Fruit fly (Drosophila melanogaster) whole organism, adult: ENCODE results near the gene CG14646.

Source experiments
- CG11617 ChIP-seq: fragments of 200-800 bp; sonication (Bioruptor generic); optimal IDR thresholded peaks from 2 replicates; lab custom pipeline; 2017; ENCODE audit warnings: mild to moderate bottlenecking, missing biosample characterization, missing genetic modification reagents, missing genetic modification characterization
- CG12768 ChIP-seq: fragments of 200-800 bp; sonication (Bioruptor generic); optimal IDR thresholded peaks from 2 replicates; lab custom pipeline; 2017; ENCODE audit warnings: missing biosample characterization, missing genetic modification characterization, mild to moderate bottlenecking, moderate library complexity, missing genetic modification reagents
- CG14711 ChIP-seq: fragments of 200-800 bp; sonication (Bioruptor generic); optimal IDR thresholded peaks from 2 replicates; lab custom pipeline; 2018; ENCODE audit warnings: missing biosample characterization, mild to moderate bottlenecking, missing genetic modification characterization, moderate library complexity
- CG1620 ChIP-seq: fragments of 200-800 bp; sonication (Bioruptor generic); optimal IDR thresholded peaks from 2 replicates; lab custom pipeline; 2016; ENCODE audit warnings: missing biosample characterization, missing genetic modification characterization
- CG33017 ChIP-seq: fragments of 200-800 bp; sonication (Bioruptor generic); optimal IDR thresholded peaks from 2 replicates; lab custom pipeline; 2018; ENCODE audit warnings: missing biosample characterization, mild to moderate bottlenecking, missing genetic modification characterization, moderate library complexity
- CG5204 ChIP-seq: fragments of 200-800 bp; sonication (Bioruptor generic); optimal IDR thresholded peaks from 2 replicates; lab custom pipeline; 2016; ENCODE audit warnings: missing biosample characterization, missing genetic modification characterization
- CG7045 ChIP-seq: fragments of 200-800 bp; sonication (Bioruptor generic); optimal IDR thresholded peaks from 2 replicates; lab custom pipeline; 2017; ENCODE audit warnings: missing biosample characterization, mild to moderate bottlenecking, missing genetic modification characterization
- CG7101 ChIP-seq: fragments of 200-800 bp; sonication (Bioruptor generic); optimal IDR thresholded peaks from 2 replicates; lab custom pipeline; 2018; ENCODE audit warnings: missing biosample characterization, mild to moderate bottlenecking, missing genetic modification characterization, moderate library complexity
- Clk ChIP-seq: fragments of 200-800 bp; sonication (Bioruptor generic); optimal IDR thresholded peaks from 2 replicates; lab custom pipeline; 2017; ENCODE audit warnings: missing biosample characterization, missing genetic modification characterization
- Crg-1 ChIP-seq: fragments of 200-800 bp; sonication (Bioruptor generic); optimal IDR thresholded peaks from 2 replicates; lab custom pipeline; 2016; ENCODE audit warnings: missing biosample characterization, missing genetic modification characterization
- Hr96 ChIP-seq: fragments of 200-800 bp; sonication (Bioruptor generic); optimal IDR thresholded peaks from 2 replicates; lab custom pipeline; 2016; ENCODE audit warnings: missing biosample characterization, missing genetic modification characterization
- Mnt ChIP-seq: fragments of 200-800 bp; sonication (Bioruptor generic); optimal IDR thresholded peaks from 2 replicates; lab custom pipeline; 2016; ENCODE audit warnings: missing biosample characterization, mild to moderate bottlenecking, missing genetic modification characterization
- bab1 ChIP-seq: fragments of 200-800 bp; sonication (Bioruptor generic); optimal IDR thresholded peaks from 3 replicates; lab custom pipeline; 2019; ENCODE audit warnings: missing biosample characterization, mild to moderate bottlenecking, missing genetic modification characterization, moderate library complexity
- cic ChIP-seq: fragments of 200-800 bp; sonication (Bioruptor generic); optimal IDR thresholded peaks from 2 replicates; lab custom pipeline; 2017; ENCODE audit warnings: missing biosample characterization, mild to moderate bottlenecking, missing genetic modification characterization, moderate library complexity
- cnc ChIP-seq, 2 experiments: fragments of >200 bp; optimal IDR thresholded peaks; 2 replicates each; lab custom pipeline; 2017
- kay ChIP-seq: fragments of 200-800 bp; sonication (Bioruptor generic); peaks from one replicate; lab custom pipeline; 2016; ENCODE audit warnings: missing biosample characterization, missing genetic modification characterization, borderline replicate concordance
- ovo ChIP-seq: fragments of 200-800 bp; sonication (Bioruptor generic); optimal IDR thresholded peaks from 2 replicates; lab custom pipeline; 2016; ENCODE audit warnings: missing biosample characterization, missing genetic modification characterization
- pad ChIP-seq: fragments of 200-800 bp; sonication (Bioruptor generic); optimal IDR thresholded peaks from 3 replicates; lab custom pipeline; 2017; ENCODE audit warnings: missing biosample characterization, missing genetic modification characterization, mild to moderate bottlenecking, moderate library complexity, missing genetic modification reagents
- tj ChIP-seq: fragments of 200-800 bp; sonication (Bioruptor generic); optimal IDR thresholded peaks from 3 replicates; lab custom pipeline; 2017; ENCODE audit warnings: missing biosample characterization, mild to moderate bottlenecking, missing genetic modification characterization, moderate library complexity
- toe ChIP-seq: fragments of 200-800 bp; sonication (Bioruptor generic); optimal IDR thresholded peaks from 2 replicates; lab custom pipeline; 2016; ENCODE audit warnings: missing biosample characterization, missing genetic modification characterization

CG14646 gene

DNA sequence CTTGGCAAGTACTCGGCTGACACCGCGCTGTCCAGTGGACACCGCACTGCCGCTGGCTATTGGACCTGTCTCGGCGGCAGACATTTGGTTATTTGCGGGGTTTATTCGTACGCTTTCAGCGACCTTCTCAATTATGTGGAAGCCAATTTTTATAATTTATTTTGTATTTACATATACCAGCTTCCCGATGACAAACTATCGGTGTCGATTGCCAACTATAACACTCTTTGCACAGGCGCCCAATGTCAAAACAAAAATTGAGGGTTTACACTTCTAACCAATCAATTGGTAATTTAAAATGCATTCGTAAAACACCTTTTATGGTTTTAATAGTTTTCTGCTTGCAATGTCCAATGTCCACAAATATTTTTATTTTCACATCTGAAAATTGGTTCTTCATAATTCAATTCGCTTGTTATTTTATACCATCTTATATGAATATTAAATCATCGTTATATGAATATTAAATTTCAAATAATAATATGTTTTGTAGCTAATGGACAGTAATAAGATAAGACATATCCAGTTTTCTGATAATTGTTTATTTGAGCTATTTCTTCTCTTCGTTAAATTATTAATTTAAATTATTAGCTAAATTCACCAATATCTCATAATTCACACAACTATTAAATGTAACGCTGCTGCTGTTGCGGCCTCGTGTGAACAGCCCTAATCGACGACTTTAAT is 9.8 kb downstream of the CG14646 start:
- TF ChIP-seq bab1 (GFP tag; lab: Kevin White, UChicago) (no peak), Clk (GFP tag; lab: Kevin White, UChicago) (no peak), toe (GFP tag; lab: Kevin White, UChicago) (peak; percentile 46), CG1620 (GFP tag; lab: Kevin White, UChicago) (no peak), CG12768 (GFP tag; lab: Kevin White, UChicago) (no peak), CG7101 (tag; lab: Kevin White, UChicago) (no peak), Mnt (GFP tag; lab: Kevin White, UChicago) (no peak), Hr96 (GFP tag; lab: Kevin White, UChicago) (no peak), kay (GFP tag; lab: Kevin White, UChicago) (no peak), CG11617 (peak; percentile 18)

DNA sequence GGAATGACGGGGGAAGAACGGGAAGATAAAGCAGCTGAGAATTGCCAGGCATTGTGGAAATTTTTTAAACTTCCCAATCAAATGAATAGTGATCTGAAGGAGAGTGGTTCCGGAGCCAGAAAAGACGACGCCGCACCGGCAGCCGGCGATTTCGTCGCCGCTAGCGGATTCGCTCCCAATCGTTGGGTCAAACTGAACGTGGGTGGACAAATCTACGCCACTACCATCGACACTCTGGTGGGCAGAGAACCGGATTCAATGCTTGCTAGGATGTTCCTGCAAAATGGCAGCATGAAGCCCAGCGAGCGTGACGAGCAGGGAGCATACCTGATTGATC is 10.3 kb downstream of the CG14646 start, which contains the start of gene CG14647:
TSS of gene CG14647 (plus strand) at position 14 of the 337 bp plus-strand sequence.
- TF ChIP-seq tj (no peak), toe (GFP tag; lab: Kevin White, UChicago) (no peak), cnc (optimal IDR thresholded peaks at IDR 0.05; lab: Kevin White, UChicago) (no peak)

DNA sequence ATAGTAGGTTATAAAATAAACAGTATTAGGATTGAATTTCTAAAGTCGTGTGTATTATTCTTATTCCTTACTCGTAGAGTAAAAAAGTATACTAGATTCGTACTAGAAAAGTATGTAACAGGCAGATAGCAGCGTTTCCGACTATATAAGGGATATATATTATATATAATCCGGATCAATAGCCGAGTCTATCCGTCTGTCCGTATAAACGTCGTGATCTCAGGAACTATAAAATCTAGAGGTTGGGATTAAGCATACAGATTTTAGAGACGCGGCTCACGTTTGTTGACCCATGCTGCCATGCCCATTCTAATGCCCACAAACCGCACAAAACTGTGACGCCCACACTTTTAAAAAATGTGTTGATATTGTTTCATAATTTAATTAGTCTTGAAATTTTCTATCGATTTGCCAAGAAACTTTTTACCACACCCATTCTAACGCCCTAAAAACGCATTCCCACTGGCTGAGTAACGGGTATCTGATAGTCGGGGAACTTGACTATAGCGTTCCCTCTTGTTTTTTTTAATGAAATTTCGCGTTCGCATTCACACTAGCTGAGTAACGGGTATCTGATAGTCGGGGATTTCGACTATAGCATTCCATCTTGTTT is 11.9 kb downstream of the CG14646 start, which contains the start of gene CG9853:
TSS of gene CG9853 (minus strand) at position 51 of the 613 bp plus-strand sequence.
- TF ChIP-seq Mnt (GFP tag; lab: Kevin White, UChicago), result no peak
- no peak for TF ChIP-seq pad (GFP tag; lab: Kevin White, UChicago)
- no peak for TF ChIP-seq CG12768 (GFP tag; lab: Kevin White, UChicago)
- TF ChIP-seq CG14711 (tag; lab: Kevin White, UChicago), result no peak
- no peak for TF ChIP-seq CG11617
- TF ChIP-seq Crg-1 (GFP tag; lab: Kevin White, UChicago), result no peak
- no peak for TF ChIP-seq CG1620 (GFP tag; lab: Kevin White, UChicago)
- no peak for TF ChIP-seq Clk (GFP tag; lab: Kevin White, UChicago)
- no peak for TF ChIP-seq Hr96 (GFP tag; lab: Kevin White, UChicago)
- no peak for TF ChIP-seq ovo (GFP tag; lab: Kevin White, UChicago)
- no peak for TF ChIP-seq tj
- no peak for TF ChIP-seq CG5204 (GFP tag; lab: Kevin White, UChicago)
- no peak for TF ChIP-seq CG7101 (tag; lab: Kevin White, UChicago)
- no peak for TF ChIP-seq CG33017 (tag; lab: Kevin White, UChicago)
- no peak for TF ChIP-seq cnc (optimal IDR thresholded peaks at IDR 0.05; lab: Kevin White, UChicago)
- TF ChIP-seq kay (GFP tag; lab: Kevin White, UChicago), result no peak
- TF ChIP-seq bab1 (GFP tag; lab: Kevin White, UChicago), result no peak
- TF ChIP-seq CG7045 (GFP tag; lab: Kevin White, UChicago), result no peak
- no peak for TF ChIP-seq toe (GFP tag; lab: Kevin White, UChicago)

DNA sequence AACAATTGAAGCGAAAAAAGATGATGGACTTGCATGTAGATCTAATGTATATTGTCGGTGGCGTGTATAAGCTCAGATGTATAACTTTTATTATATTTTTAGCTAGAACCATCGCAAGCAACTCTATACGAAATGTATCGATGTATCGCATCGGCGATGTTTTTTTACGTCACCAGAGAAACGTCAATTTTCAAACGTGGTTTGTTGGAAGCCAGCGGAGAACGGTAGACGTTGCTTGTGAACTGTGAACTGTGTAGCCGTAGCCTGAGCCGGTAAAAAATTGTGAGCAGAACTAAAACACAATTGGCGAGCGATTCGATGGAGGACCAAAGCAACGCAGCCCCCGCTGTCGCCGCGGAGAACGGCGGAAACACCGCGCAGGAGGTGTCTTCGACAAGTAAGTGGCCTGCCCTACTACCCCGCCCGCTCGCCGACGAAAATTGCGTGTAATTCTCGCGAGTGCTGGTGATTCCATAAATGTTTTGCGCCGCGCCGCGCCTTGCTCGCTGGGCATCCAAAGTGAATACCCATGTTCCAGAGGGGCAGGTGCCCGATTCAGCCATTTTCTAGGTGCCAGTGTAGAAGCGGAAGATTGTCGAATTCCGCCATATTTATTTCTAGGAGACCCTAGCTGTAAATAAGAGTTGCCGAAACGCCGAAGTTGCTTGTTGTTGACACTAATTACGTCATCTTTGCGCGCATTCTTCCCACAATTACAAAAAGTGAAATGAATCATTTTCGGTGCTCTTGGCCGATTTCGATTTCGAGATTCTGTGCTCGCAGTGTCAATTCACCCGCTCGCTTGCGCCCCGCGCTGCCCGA is 12.9 kb downstream of the CG14646 start, which contains the start of gene lost:
TSS of gene lost (plus strand) at position 193 of the 822 bp plus-strand sequence.
- TF ChIP-seq CG33017 (tag; lab: Kevin White, UChicago), result no peak
- TF ChIP-seq cic (GFP tag; lab: Kevin White, UChicago), result peak; percentile 28
- TF ChIP-seq bab1 (GFP tag; lab: Kevin White, UChicago), result peak; percentile 35
- no peak for TF ChIP-seq CG1620 (GFP tag; lab: Kevin White, UChicago)
- peak; percentile 79 for TF ChIP-seq Mnt (GFP tag; lab: Kevin White, UChicago)
- TF ChIP-seq ovo (GFP tag; lab: Kevin White, UChicago), result peak; percentile 28
- no peak for TF ChIP-seq cnc (optimal IDR thresholded peaks at IDR 0.05; lab: Kevin White, UChicago)
- no peak for TF ChIP-seq CG12768 (GFP tag; lab: Kevin White, UChicago)
- no peak for TF ChIP-seq kay (GFP tag; lab: Kevin White, UChicago)
- TF ChIP-seq CG5204 (GFP tag; lab: Kevin White, UChicago), result no peak
- no peak for TF ChIP-seq Clk (GFP tag; lab: Kevin White, UChicago)
- TF ChIP-seq CG7045 (GFP tag; lab: Kevin White, UChicago), result no peak
- TF ChIP-seq CG14711 (tag; lab: Kevin White, UChicago), result peak; percentile 78
- TF ChIP-seq CG7101 (tag; lab: Kevin White, UChicago), result peak; percentile 52
- TF ChIP-seq Crg-1 (GFP tag; lab: Kevin White, UChicago), result no peak
- TF ChIP-seq CG11617, result peak; percentile 16
- TF ChIP-seq Hr96 (GFP tag; lab: Kevin White, UChicago), result no peak
- peak; percentile 55 for TF ChIP-seq toe (GFP tag; lab: Kevin White, UChicago)
- TF ChIP-seq tj, result no peak
- TF ChIP-seq pad (GFP tag; lab: Kevin White, UChicago), result peak; percentile 15

DNA sequence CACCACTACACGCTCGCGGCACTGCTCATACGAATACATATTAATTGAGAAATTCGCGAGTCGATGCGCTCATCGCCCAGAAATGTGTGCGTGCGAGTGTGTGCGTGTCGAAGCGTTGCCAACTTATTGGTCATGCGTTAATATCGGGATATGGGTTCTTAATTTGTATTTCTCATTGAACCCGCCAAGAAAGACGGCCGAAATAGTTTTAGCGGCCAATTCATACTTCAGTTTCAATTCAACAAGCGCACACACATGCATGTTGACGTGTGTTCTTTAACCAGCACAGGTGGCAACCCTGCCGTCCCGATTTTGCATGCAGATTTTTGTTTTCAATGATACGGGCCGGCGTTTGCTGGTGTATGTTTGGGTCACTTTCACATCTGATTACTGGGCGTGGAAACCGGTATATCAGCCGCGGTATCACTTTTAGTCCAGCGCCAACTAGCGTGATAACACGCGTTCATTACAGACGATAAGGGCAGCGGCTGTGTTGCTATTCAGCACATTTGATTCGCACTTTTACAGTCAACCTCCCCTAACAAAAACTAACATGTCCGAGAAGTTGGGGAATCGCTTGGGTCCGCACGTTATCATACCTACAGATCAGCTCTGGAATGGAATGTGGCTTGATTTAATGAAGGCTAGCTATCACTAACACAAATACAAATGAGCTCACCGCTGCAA is 13.7 kb downstream of the CG14646 start:
- peak; percentile 58 for TF ChIP-seq tj
- TF ChIP-seq cic (GFP tag; lab: Kevin White, UChicago), result peak; percentile 75
- peak; percentile 33 for TF ChIP-seq CG33017 (tag; lab: Kevin White, UChicago)
- no peak for TF ChIP-seq CG1620 (GFP tag; lab: Kevin White, UChicago)
- peak; percentile 91 for TF ChIP-seq CG14711 (tag; lab: Kevin White, UChicago)
- TF ChIP-seq toe (GFP tag; lab: Kevin White, UChicago), result peak; percentile 27
- peak; percentile 22 for TF ChIP-seq bab1 (GFP tag; lab: Kevin White, UChicago)
- no peak for TF ChIP-seq kay (GFP tag; lab: Kevin White, UChicago)
- no peak for TF ChIP-seq Clk (GFP tag; lab: Kevin White, UChicago)
- TF ChIP-seq CG11617, result no peak
- TF ChIP-seq Mnt (GFP tag; lab: Kevin White, UChicago), result peak; percentile 85
- TF ChIP-seq Crg-1 (GFP tag; lab: Kevin White, UChicago), result no peak
- TF ChIP-seq CG12768 (GFP tag; lab: Kevin White, UChicago), result peak; percentile 42
- TF ChIP-seq CG7045 (GFP tag; lab: Kevin White, UChicago), result no peak
- TF ChIP-seq Hr96 (GFP tag; lab: Kevin White, UChicago), result no peak
